Worm (Caenorhabditis elegans) whole organism, midembryonic: ENCODE measurements around the gene hecd-1.

Source experiments
- T22C8.4 ChIP-seq: fragments of 200-800 bp; sonication (Bioruptor generic); IDR thresholded peaks from 2 replicates; pipeline ENCODE4 v1.3.6; 2022; ENCODE audit warnings: missing genetic modification characterization, missing compliant biosample characterization
- cog-1 ChIP-seq: sonication (generic microtip); optimal IDR thresholded peaks from 2 replicates; lab custom pipeline; 2016; ENCODE audit warnings: missing genetic modification characterization, missing compliant biosample characterization
- flt-1 ChIP-seq: fragments of 200-800 bp; sonication (Bioruptor generic); IDR thresholded peaks from 2 replicates; pipeline ENCODE4 v1.3.6; 2022; ENCODE audit warnings: missing genetic modification characterization, missing compliant biosample characterization
- klf-2 ChIP-seq: fragments of 200-800 bp; sonication (Bioruptor generic); conservative IDR thresholded peaks from 2 replicates; pipeline ENCODE4 v1.3.6; 2022; ENCODE audit warnings: missing genetic modification reagents, missing genetic modification characterization, missing compliant biosample characterization
- med-1 ChIP-seq: sonication (generic microtip); optimal IDR thresholded peaks from 2 replicates; lab custom pipeline; 2017; ENCODE audit warnings: missing genetic modification characterization, mild to moderate bottlenecking, missing compliant biosample characterization, antibody characterized with exemption, missing genetic modification reagents; ENCODE audit not compliant: insufficient read depth
- ref-1 ChIP-seq: fragments of 200-800 bp; sonication (Bioruptor generic); conservative IDR thresholded peaks from 2 replicates; pipeline ENCODE4 v1.3.6; 2022; ENCODE audit warnings: missing genetic modification reagents, missing genetic modification characterization, missing compliant biosample characterization
- tab-1 ChIP-seq: fragments of 200-800 bp; sonication (Bioruptor generic); IDR thresholded peaks from 2 replicates; pipeline ENCODE4 v1.3.6; 2022; ENCODE audit warnings: missing genetic modification characterization, missing compliant biosample characterization
- ztf-23 ChIP-seq: fragments of 200-800 bp; sonication (Bioruptor generic); IDR thresholded peaks from 2 replicates; pipeline ENCODE4 v1.3.6; 2022; ENCODE audit warnings: missing genetic modification reagents, missing genetic modification characterization, missing compliant biosample characterization
- ztf-29 ChIP-seq: fragments of 200-800 bp; sonication (Bioruptor generic); IDR thresholded peaks from 2 replicates; pipeline ENCODE4 v1.3.6; 2022; ENCODE audit warnings: missing genetic modification reagents, missing genetic modification characterization, missing compliant biosample characterization

DNA sequence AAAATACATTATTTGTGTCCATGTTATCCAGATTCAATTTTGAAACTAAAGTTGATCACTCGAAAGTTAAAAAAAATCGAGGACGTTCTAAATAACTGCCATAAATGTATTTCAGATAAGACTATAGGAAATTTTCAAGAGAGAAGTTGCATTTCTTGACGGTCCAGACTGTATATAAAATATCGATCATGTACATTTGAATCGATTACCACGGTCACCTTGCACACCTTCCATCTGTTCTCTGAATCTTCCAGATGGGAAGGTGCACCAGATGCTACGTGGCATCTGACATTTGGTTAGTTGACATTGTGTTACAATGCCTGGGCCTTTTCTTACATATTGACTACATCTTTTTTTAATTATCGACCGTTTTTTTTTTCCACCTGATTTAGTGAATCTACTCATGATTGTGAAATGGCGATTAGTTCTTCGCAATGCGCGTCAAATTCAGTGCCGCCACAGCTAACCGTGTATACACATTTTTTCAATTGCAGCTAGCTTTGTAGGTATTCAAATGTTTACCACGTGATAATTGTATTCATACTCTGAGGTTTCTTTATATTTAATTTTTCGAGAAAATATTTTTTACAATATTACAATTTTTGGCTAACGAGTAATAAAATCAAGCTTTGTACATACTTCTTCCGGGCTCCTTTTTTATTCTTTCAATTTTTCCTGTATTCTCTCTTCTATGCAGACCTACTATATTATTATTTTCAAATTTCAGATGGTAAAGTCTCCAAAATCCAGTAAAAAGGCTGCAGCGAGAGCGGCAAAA lies 23.7 kb upstream of the hecd-1 start, which contains the start of gene skr-16:
- no peak for TF ChIP-seq flt-1 (GFP tag; lab: Robert Waterston, UW)
- TF ChIP-seq tab-1 = no peak
- TF ChIP-seq ztf-23 = no peak
- TF ChIP-seq ref-1 (GFP tag; lab: Robert Waterston, UW) = no peak
- TF ChIP-seq klf-2 (GFP tag; lab: Robert Waterston, UW) = no peak
- no peak for TF ChIP-seq med-1
- TF ChIP-seq T22C8.4 (GFP tag; lab: Robert Waterston, UW) = no peak
- no peak for TF ChIP-seq ztf-29 (GFP tag; lab: Robert Waterston, UW)
- TF ChIP-seq cog-1 = no peak
